Worm (Caenorhabditis elegans): ENCODE measurements around the gene rnh-1.0.

DNA sequence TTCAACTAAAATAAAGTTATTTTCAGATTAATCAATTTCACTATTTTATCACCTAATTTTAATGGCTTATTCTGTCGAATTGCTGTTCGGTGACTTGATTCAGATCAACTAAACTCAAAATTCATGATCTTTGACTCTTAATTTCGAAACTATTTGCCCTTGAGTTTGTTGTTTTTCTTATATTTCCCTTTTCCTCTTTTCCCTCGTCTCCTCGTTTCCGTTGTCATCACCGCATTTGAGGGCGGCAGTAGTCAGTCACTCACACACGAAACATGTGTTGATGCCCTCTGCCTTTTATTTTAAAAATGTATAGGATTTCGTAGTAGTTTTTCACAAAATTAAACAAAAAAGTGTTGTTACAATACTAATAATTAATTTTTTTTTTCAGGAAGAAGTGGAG is at the start of gene rnh-1.0:
- TF ChIP-seq zip-8 (tag; optimal IDR thresholded peaks at IDR 0.05) (no peak), blmp-1 (tag; optimal IDR thresholded peaks at IDR 0.05) (no peak), lin-13 (tag; optimal IDR thresholded peaks at IDR 0.05) (no peak), sptf-1 (tag; optimal IDR thresholded peaks at IDR 0.05) (no peak), mab-5 (tag; optimal IDR thresholded peaks at IDR 0.05) (no peak)

Measured in whole organism, mixed stage, embryonic.